Worm (Caenorhabditis elegans) whole organism, young adult: ENCODE results near the gene Y48A6B.7.

ENCODE experiments used
- F23B12.7 ChIP-seq: sonication (generic microtip); optimal IDR thresholded peaks from 2 replicates; lab custom pipeline; 2017; ENCODE audit warnings: missing genetic modification characterization, mild to moderate bottlenecking, missing compliant biosample characterization, antibody characterized with exemption, moderate library complexity; ENCODE audit not compliant: insufficient read depth
- F37B4.10 ChIP-seq: fragments of 200-800 bp; sonication (Bioruptor generic); IDR thresholded peaks from 2 replicates; pipeline ENCODE4 v1.3.6; 2022; ENCODE audit warnings: missing genetic modification characterization, missing compliant biosample characterization
- F39B2.1 ChIP-seq: fragments of 200-800 bp; sonication (Bioruptor generic); IDR thresholded peaks from 2 replicates; pipeline ENCODE4 v1.3.6; 2022; ENCODE audit warnings: missing genetic modification reagents, missing genetic modification characterization, missing compliant biosample characterization
- K12H6.12 ChIP-seq: fragments of 200-800 bp; sonication (Bioruptor generic); optimal IDR thresholded peaks from 2 replicates; lab custom pipeline; 2018; ENCODE audit warnings: mild to moderate bottlenecking, missing genetic modification characterization, missing compliant biosample characterization
- T07F8.4 ChIP-seq: sonication (generic microtip); optimal IDR thresholded peaks from 2 replicates; lab custom pipeline; 2016; ENCODE audit warnings: mild to moderate bottlenecking, missing genetic modification characterization, moderate library complexity, missing compliant biosample characterization
- Y56A3A.18 ChIP-seq: fragments of 200-800 bp; sonication (Bioruptor generic); IDR thresholded peaks from 2 replicates; pipeline ENCODE4 v1.3.6; 2022; ENCODE audit warnings: missing genetic modification reagents, missing genetic modification characterization, missing compliant biosample characterization
- ZK185.1 ChIP-seq: sonication (generic microtip); optimal IDR thresholded peaks from 2 replicates; lab custom pipeline; 2016; ENCODE audit warnings: mild to moderate bottlenecking, missing genetic modification characterization, missing compliant biosample characterization; ENCODE audit not compliant: poor library complexity, severe bottlenecking
- akir-1 ChIP-seq: fragments of 200-800 bp; sonication (Bioruptor generic); optimal IDR thresholded peaks from 2 replicates; lab custom pipeline; 2018; ENCODE audit warnings: mild to moderate bottlenecking, missing genetic modification characterization, moderate library complexity, missing compliant biosample characterization
- ama-1 ChIP-seq, 3 experiments: fragments of 150-350 bp in 1 of 3; sonication (generic microtip) in 2 of 3; optimal IDR thresholded peaks; 2 replicates each; lab custom pipeline; 2014 to 2018; ENCODE audit warnings: missing biosample characterization in 2 of 3, missing genetic modification characterization in 2 of 3, missing genetic modification reagents in 2 of 3
- aptf-2 ChIP-seq: fragments of 200-800 bp; sonication (Bioruptor generic); conservative IDR thresholded peaks from 2 replicates; pipeline ENCODE4 v1.3.6; 2022; ENCODE audit warnings: missing genetic modification reagents, missing genetic modification characterization, missing compliant biosample characterization
- athp-1 ChIP-seq: sonication (generic microtip); optimal IDR thresholded peaks from 2 replicates; lab custom pipeline; 2017; ENCODE audit warnings: mild to moderate bottlenecking, missing genetic modification characterization, missing compliant biosample characterization
- bed-1 ChIP-seq: fragments of 200-800 bp; sonication (Bioruptor generic); IDR thresholded peaks from 2 replicates; pipeline ENCODE4 v1.3.6; 2022; ENCODE audit warnings: missing genetic modification reagents, missing genetic modification characterization, missing compliant biosample characterization
- bed-2 ChIP-seq: fragments of 200-800 bp; sonication (Bioruptor generic); IDR thresholded peaks from 2 replicates; pipeline ENCODE4 v1.3.6; 2022; ENCODE audit warnings: missing genetic modification reagents, missing genetic modification characterization, missing compliant biosample characterization
- ccch-3 ChIP-seq: fragments of 200-800 bp; sonication (Bioruptor generic); optimal IDR thresholded peaks from 2 replicates; lab custom pipeline; 2018; ENCODE audit warnings: mild to moderate bottlenecking, missing genetic modification characterization, missing compliant biosample characterization
- cebp-1 ChIP-seq, 2 experiments: fragments of 200-800 bp in 1 of 2; sonication (Bioruptor generic) in 1 of 2; sonication (generic microtip) in 1 of 2; IDR thresholded peaks in 1 of 2; optimal IDR thresholded peaks in 1 of 2; 2 replicates each; pipeline versions ENCODE4 v1.3.6 to Lab custom; 2017 to 2022; ENCODE audit warnings: missing compliant biosample characterization in 2 of 2, missing genetic modification characterization in 2 of 2, mild to moderate bottlenecking in 1 of 2, missing genetic modification reagents in 1 of 2, moderate library complexity in 1 of 2
- die-1 ChIP-seq: sonication (generic microtip); optimal IDR thresholded peaks from 2 replicates; lab custom pipeline; 2016; ENCODE audit warnings: missing genotype, mild to moderate bottlenecking, missing genetic modification characterization, missing compliant biosample characterization
- dox-1 ChIP-seq: fragments of 200-800 bp; sonication (Bioruptor generic); IDR thresholded peaks from 2 replicates; pipeline ENCODE4 v1.3.6; 2022; ENCODE audit warnings: missing genetic modification reagents, missing genetic modification characterization, missing compliant biosample characterization
- dpff-1 ChIP-seq: sonication (generic microtip); optimal IDR thresholded peaks from 2 replicates; lab custom pipeline; 2017; ENCODE audit warnings: mild to moderate bottlenecking, missing genetic modification characterization, missing compliant biosample characterization
- dpl-1 ChIP-seq: fragments of 150-350 bp; optimal IDR thresholded peaks from 2 replicates; lab custom pipeline; 2014; ENCODE audit warnings: missing biosample characterization, missing genetic modification reagents, missing genetic modification characterization
- efl-1 ChIP-seq: fragments of 150-350 bp; optimal IDR thresholded peaks from 2 replicates; lab custom pipeline; 2014; ENCODE audit warnings: missing biosample characterization, missing genetic modification reagents, missing genetic modification characterization
- egrh-3 ChIP-seq: fragments of 200-800 bp; sonication (Bioruptor generic); IDR thresholded peaks from 2 replicates; pipeline ENCODE4 v1.3.6; 2022; ENCODE audit warnings: missing genetic modification reagents, missing genetic modification characterization, missing compliant biosample characterization
- ets-4 ChIP-seq: fragments of 200-800 bp; sonication (Bioruptor generic); optimal IDR thresholded peaks from 2 replicates; lab custom pipeline; 2018; ENCODE audit warnings: mild to moderate bottlenecking, missing genetic modification characterization, missing compliant biosample characterization
- hlh-12 ChIP-seq: sonication (generic microtip); optimal IDR thresholded peaks from 2 replicates; lab custom pipeline; 2016; ENCODE audit warnings: missing genetic modification characterization, missing compliant biosample characterization
- hmg-1.2 ChIP-seq: fragments of 200-800 bp; sonication (Bioruptor generic); IDR thresholded peaks from 2 replicates; pipeline ENCODE4 v1.3.6; 2022; ENCODE audit warnings: missing genetic modification reagents, missing genetic modification characterization, missing compliant biosample characterization
- hmg-20 ChIP-seq: fragments of 200-800 bp; sonication (Bioruptor generic); IDR thresholded peaks from 2 replicates; pipeline ENCODE4 v1.3.6; 2022; ENCODE audit warnings: missing genetic modification reagents, missing genetic modification characterization, missing compliant biosample characterization
- lin-26 ChIP-seq: fragments of 200-800 bp; sonication (Bioruptor generic); IDR thresholded peaks from 2 replicates; pipeline ENCODE4 v1.3.6; 2022; ENCODE audit warnings: missing genetic modification reagents, missing genetic modification characterization, missing compliant biosample characterization
- lin-35 ChIP-seq, 3 experiments: fragments of 150-350 bp in 2 of 3; sonication (generic microtip) in 1 of 3; optimal IDR thresholded peaks; 2 replicates each; lab custom pipeline; 2014 to 2018; ENCODE audit warnings: missing biosample characterization in 3 of 3, missing genetic modification characterization in 3 of 3, missing genetic modification reagents in 3 of 3
- lir-1 ChIP-seq: fragments of 200-800 bp; sonication (Bioruptor generic); conservative IDR thresholded peaks from 2 replicates; pipeline ENCODE4 v1.3.6; 2022; ENCODE audit warnings: missing genetic modification reagents, missing genetic modification characterization, missing compliant biosample characterization
- madf-10 ChIP-seq: sonication (generic microtip); optimal IDR thresholded peaks from 2 replicates; lab custom pipeline; 2016; ENCODE audit warnings: mild to moderate bottlenecking, missing genetic modification characterization, missing compliant biosample characterization
- madf-8 ChIP-seq: fragments of 200-800 bp; sonication (Bioruptor generic); conservative IDR thresholded peaks from 2 replicates; pipeline ENCODE4 v1.3.6; 2022; ENCODE audit warnings: missing genetic modification reagents, missing genetic modification characterization, missing compliant biosample characterization
- mes-4 ChIP-seq: sonication (generic microtip); optimal IDR thresholded peaks from 2 replicates; lab custom pipeline; 2016; ENCODE audit warnings: missing genotype, missing genetic modification characterization, missing compliant biosample characterization
- nfyb-1 ChIP-seq: fragments of 200-800 bp; sonication (Bioruptor generic); IDR thresholded peaks from 2 replicates; pipeline ENCODE4 v1.3.6; 2022; ENCODE audit warnings: missing genetic modification reagents, missing genetic modification characterization, missing compliant biosample characterization
- nhr-179 ChIP-seq: sonication (generic microtip); optimal IDR thresholded peaks from 2 replicates; lab custom pipeline; 2016; ENCODE audit warnings: mild to moderate bottlenecking, missing genetic modification characterization, missing compliant biosample characterization
- nhr-27 ChIP-seq: fragments of 200-800 bp; sonication (Bioruptor generic); optimal IDR thresholded peaks from 2 replicates; lab custom pipeline; 2018; ENCODE audit warnings: mild to moderate bottlenecking, missing genetic modification characterization, moderate library complexity, missing compliant biosample characterization
- nhr-80 ChIP-seq: sonication (generic microtip); optimal IDR thresholded peaks from 2 replicates; lab custom pipeline; 2016; ENCODE audit warnings: missing genetic modification characterization, missing compliant biosample characterization
- nhr-90 ChIP-seq: sonication (generic microtip); optimal IDR thresholded peaks from 2 replicates; lab custom pipeline; 2016; ENCODE audit warnings: missing genotype, mild to moderate bottlenecking, missing genetic modification characterization, missing compliant biosample characterization
- repo-1 ChIP-seq: sonication (generic microtip); optimal IDR thresholded peaks from 2 replicates; lab custom pipeline; 2017; ENCODE audit warnings: mild to moderate bottlenecking, missing genetic modification characterization, missing compliant biosample characterization
- rpc-1 ChIP-seq, 2 experiments: fragments of 150-350 bp in 1 of 2; sonication (generic microtip) in 1 of 2; optimal IDR thresholded peaks; 2 replicates each; lab custom pipeline; 2014 to 2018; ENCODE audit warnings: missing biosample characterization in 1 of 2, missing genetic modification characterization in 1 of 2, missing genetic modification reagents in 1 of 2, missing genotype in 1 of 2
- snpc-1.3 ChIP-seq: sonication (generic microtip); optimal IDR thresholded peaks from 2 replicates; lab custom pipeline; 2017; ENCODE audit warnings: missing genetic modification characterization, mild to moderate bottlenecking, missing compliant biosample characterization, antibody characterized with exemption, moderate library complexity, missing genotype, missing genetic modification reagents; ENCODE audit not compliant: insufficient read depth
- sptf-2 ChIP-seq: fragments of 200-800 bp; sonication (Bioruptor generic); optimal IDR thresholded peaks from 2 replicates; lab custom pipeline; 2018; ENCODE audit warnings: mild to moderate bottlenecking, missing genetic modification characterization, missing compliant biosample characterization
- unc-130 ChIP-seq: sonication (generic microtip); optimal IDR thresholded peaks from 2 replicates; lab custom pipeline; 2016; ENCODE audit warnings: missing genetic modification reagents, missing genetic modification characterization, missing compliant biosample characterization
- unc-62 ChIP-seq: fragments of 150-350 bp; optimal IDR thresholded peaks from 2 replicates; lab custom pipeline; 2014; ENCODE audit warnings: missing biosample characterization, missing genetic modification reagents, missing genetic modification characterization
- zfh-2 ChIP-seq: fragments of 200-800 bp; sonication (Bioruptor generic); conservative IDR thresholded peaks from 2 replicates; pipeline ENCODE4 v1.3.6; 2022; ENCODE audit warnings: missing genetic modification reagents, missing genetic modification characterization, missing compliant biosample characterization
- zim-3 ChIP-seq: sonication (generic microtip); optimal IDR thresholded peaks from 2 replicates; lab custom pipeline; 2017; ENCODE audit warnings: mild to moderate bottlenecking, missing genetic modification characterization, moderate library complexity, missing compliant biosample characterization
- ztf-18 ChIP-seq: sonication (generic microtip); optimal IDR thresholded peaks from 2 replicates; lab custom pipeline; 2016; ENCODE audit warnings: missing genotype, mild to moderate bottlenecking, missing genetic modification characterization, missing compliant biosample characterization
- ztf-22 ChIP-seq: fragments of 200-800 bp; sonication (Bioruptor generic); optimal IDR thresholded peaks from 2 replicates; lab custom pipeline; 2018; ENCODE audit warnings: mild to moderate bottlenecking, missing genetic modification characterization, moderate library complexity, missing compliant biosample characterization
- ztf-26 ChIP-seq: sonication (generic microtip); optimal IDR thresholded peaks from 2 replicates; lab custom pipeline; 2017; ENCODE audit warnings: missing genetic modification characterization, missing compliant biosample characterization

The Y48A6B.7 gene

ce11 chrIII:10989491-10990032 is 36.8 kb downstream of the Y48A6B.7 start (continued):
- TF ChIP-seq zfh-2 (GFP tag; lab: Robert Waterston, UW) (peak; percentile 94), F39B2.1 (GFP tag; lab: Robert Waterston, UW) (peak; percentile 84), akir-1 (GFP tag; lab: Kevin White, UChicago) (peak; percentile 88), nhr-27 (peak; percentile 88), unc-62 (GFP tag; lab: Kevin White, UChicago) (no peak), ama-1 (optimal IDR thresholded peaks at IDR 0.05; lab: Kevin White, UChicago) (no peak), ama-1 (GFP tag; optimal IDR thresholded peaks at IDR 0.05; lab: Kevin White, UChicago) (peak; percentile 85 to 94), bed-1 (no peak), dpff-1 (tag; lab: Kevin White, UChicago) (peak; percentile 94), lir-1 (peak; percentile 90), ets-4 (GFP tag; lab: Kevin White, UChicago) (peak; percentile 90), athp-1 (tag; lab: Kevin White, UChicago) (peak; percentile 94), lin-35 (GFP tag; optimal IDR thresholded peaks at IDR 0.05; lab: Kevin White, UChicago) (peak in 2 of 3 experiments; percentile 65 to 93), aptf-2 (GFP tag; lab: Robert Waterston, UW) (peak; percentile 71), madf-8 (GFP tag; lab: Robert Waterston, UW) (peak; percentile 60), nfyb-1 (peak; percentile 98), egrh-3 (peak; percentile 85), hlh-12 (tag; lab: Kevin White, UChicago) (peak; percentile 91), dox-1 (GFP tag; lab: Robert Waterston, UW) (peak; percentile 97), repo-1 (peak; percentile 97), rpc-1 (optimal IDR thresholded peaks at IDR 0.05; lab: Kevin White, UChicago) (peak; percentile 99), rpc-1 (tag; optimal IDR thresholded peaks at IDR 0.05; lab: Kevin White, UChicago) (peak; percentile 99), Y56A3A.18 (GFP tag; lab: Robert Waterston, UW) (peak; percentile 98), hmg-1.2 (peak; percentile 96), cebp-1 (GFP tag; IDR thresholded peaks at IDR 0.05; lab: Robert Waterston, UW) (peak; percentile 99), cebp-1 (tag; optimal IDR thresholded peaks at IDR 0.05; lab: Kevin White, UChicago) (peak; percentile 100), sptf-2 (GFP tag; lab: Kevin White, UChicago) (peak; percentile 94), ztf-18 (peak; percentile 83), T07F8.4 (tag; lab: Kevin White, UChicago) (peak; percentile 92), ztf-22 (GFP tag; lab: Kevin White, UChicago) (peak; percentile 91), unc-130 (GFP tag; lab: Kevin White, UChicago) (peak; percentile 85), K12H6.12 (tag; lab: Kevin White, UChicago) (peak; percentile 96), F23B12.7 (peak; percentile 90), efl-1 (GFP tag; lab: Kevin White, UChicago) (no peak), zim-3 (tag; lab: Kevin White, UChicago) (peak; percentile 98), die-1 (peak; percentile 97), mes-4 (tag; lab: Kevin White, UChicago) (peak; percentile 90), bed-2 (GFP tag; lab: Robert Waterston, UW) (peak; percentile 72), nhr-80 (tag; lab: Kevin White, UChicago) (peak; percentile 50), snpc-1.3 (tag; lab: Kevin White, UChicago) (peak; percentile 94), madf-10 (peak; percentile 92), dpl-1 (GFP tag; lab: Kevin White, UChicago) (peak; percentile 44), ZK185.1 (peak; percentile 96), ztf-26 (tag; lab: Kevin White, UChicago) (peak; percentile 95), hmg-20 (peak; percentile 94), lin-26 (GFP tag; lab: Robert Waterston, UW) (peak; percentile 98), F37B4.10 (GFP tag; lab: Robert Waterston, UW) (peak; percentile 89; the same call in 1 of the 2 replicates), nhr-90 (tag; lab: Kevin White, UChicago) (peak; percentile 94), ccch-3 (peak; percentile 82), nhr-179 (tag; lab: Kevin White, UChicago) (peak; percentile 80)
